Worm (Caenorhabditis elegans): ENCODE results near the gene cash-1.

DNA sequence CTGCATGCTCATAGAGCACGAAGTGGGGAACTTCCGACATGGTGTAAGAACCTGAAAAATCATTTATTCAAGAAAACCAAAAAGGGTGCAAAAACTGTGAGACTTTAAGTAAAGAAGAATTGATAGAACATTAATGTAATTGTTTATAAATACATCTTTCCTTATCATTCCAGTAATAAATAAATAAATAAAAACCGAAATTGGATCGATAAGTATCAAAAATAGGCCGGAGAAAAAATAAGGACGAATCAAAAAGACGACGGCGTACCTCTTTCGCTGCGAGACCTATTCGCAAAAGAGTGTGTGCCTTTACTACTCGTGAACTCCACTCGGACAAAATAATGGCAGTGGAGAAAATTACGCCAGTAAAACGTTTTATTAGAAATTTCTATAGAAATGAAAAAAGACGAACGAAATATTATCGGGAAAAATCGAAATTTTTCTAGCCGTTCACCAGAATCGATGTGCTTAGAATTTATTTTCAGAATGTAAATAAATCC, 9.1 kb upstream of the cash-1 start, which contains the start of gene nol-56:
- no peak for TF ChIP-seq snpc-4 (tag; optimal IDR thresholded peaks at IDR 0.05)
- peak in 1 of 2 experiments; percentile 94 for TF ChIP-seq lsy-2 (tag; optimal IDR thresholded peaks at IDR 0.05)
- no peak for TF ChIP-seq skn-1 (tag; optimal IDR thresholded peaks at IDR 0.05)
- TF ChIP-seq ztf-11 (tag; optimal IDR thresholded peaks at IDR 0.05), result no peak
- TF ChIP-seq unc-130 (GFP tag; optimal IDR thresholded peaks at IDR 0.05), result peak; percentile 64
- peak; percentile 52 for TF ChIP-seq lin-13 (GFP tag; optimal IDR thresholded peaks at IDR 0.05)
- TF ChIP-seq ceh-62 (tag; optimal IDR thresholded peaks at IDR 0.05), result no peak
- TF ChIP-seq nhr-77 (tag; optimal IDR thresholded peaks at IDR 0.05), result peak; percentile 71
- no peak for TF ChIP-seq ces-1 (GFP tag; optimal IDR thresholded peaks at IDR 0.05)
- TF ChIP-seq jun-1 (tag; optimal IDR thresholded peaks at IDR 0.05), result no peak
- TF ChIP-seq zip-2 (tag; optimal IDR thresholded peaks at IDR 0.05), result no peak
- TF ChIP-seq zag-1 (tag; optimal IDR thresholded peaks at IDR 0.05), result no peak
